Fruit fly (Drosophila melanogaster): ENCODE results near the gene Cbp80.

Gene Cbp80

DNA sequence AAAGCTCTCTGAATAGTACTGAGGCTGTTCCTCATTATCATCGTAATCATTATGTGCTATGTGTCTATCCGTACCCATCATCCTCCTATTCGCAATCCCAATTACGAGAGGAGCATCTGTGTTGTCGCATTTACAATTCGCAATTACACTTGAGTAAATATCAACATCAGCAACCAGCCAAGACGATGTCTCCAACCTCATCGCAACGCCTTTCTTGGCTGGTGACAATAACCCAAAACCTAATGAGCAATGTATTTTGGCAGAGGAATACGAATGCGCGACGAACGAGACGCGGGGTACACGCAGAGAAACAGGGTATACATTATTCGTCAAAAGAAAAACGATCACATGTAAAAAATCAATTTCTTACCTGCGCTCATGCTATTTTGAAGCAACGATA lies 39.3 kb upstream of the Cbp80 start (continued):
- TF ChIP-seq bcd (GFP tag; optimal IDR thresholded peaks at IDR 0.05) (peak; percentile 27), Sox102F (GFP tag; optimal IDR thresholded peaks at IDR 0.05) (peak; percentile 8), CG34224 (GFP tag; IDR thresholded peaks at IDR 0.05; ENCODE audit: partially characterized antibody) (no peak), tio (GFP tag; optimal IDR thresholded peaks at IDR 0.05) (peak; percentile 11), Hey (tag; optimal IDR thresholded peaks at IDR 0.05) (peak; percentile 23), CG7928 (GFP tag; optimal IDR thresholded peaks at IDR 0.05) (peak; percentile 21), sim (GFP tag; IDR thresholded peaks at IDR 0.05) (0 out of 2 replicates have a peak, but pooled peaks have one; percentile 17), pho (GFP tag; optimal IDR thresholded peaks at IDR 0.05) (peak; percentile 46), CG9727 (GFP tag; optimal IDR thresholded peaks at IDR 0.05) (peak; percentile 2), Dip3 (GFP tag; optimal IDR thresholded peaks at IDR 0.05) (peak; percentile 16), caup (GFP tag; optimal IDR thresholded peaks at IDR 0.05; ENCODE audit: severe bottlenecking) (peak; percentile 63), Sry-δ (GFP tag; optimal IDR thresholded peaks at IDR 0.05) (peak; percentile 9), her (GFP tag; optimal IDR thresholded peaks at IDR 0.05) (peak; percentile 27), cwo (GFP tag; optimal IDR thresholded peaks at IDR 0.05) (peak; percentile 19), eyg (GFP tag; optimal IDR thresholded peaks at IDR 0.05) (peak; percentile 18), Dp (GFP tag; optimal IDR thresholded peaks at IDR 0.05) (no peak), Lpt (GFP tag; optimal IDR thresholded peaks at IDR 0.05) (no peak), Xbp1 (GFP tag; optimal IDR thresholded peaks at IDR 0.05) (no peak), otp (GFP tag; IDR thresholded peaks at IDR 0.05) (0 out of 3 replicates have a peak, but pooled peaks have one; percentile 22), ara (GFP tag; IDR thresholded peaks at IDR 0.05) (0 out of 2 replicates have a peak, but pooled peaks have one; percentile 9), Meics (GFP tag; optimal IDR thresholded peaks at IDR 0.05) (peak; percentile 44), CG14050 (GFP tag; IDR thresholded peaks at IDR 0.05) (0 out of 3 replicates have a peak, but pooled peaks have one; percentile 12), Hand (GFP tag; optimal IDR thresholded peaks at IDR 0.05) (peak; percentile 19), Dek (tag; optimal IDR thresholded peaks at IDR 0.05) (peak; percentile 24), CG12659 (GFP tag; optimal IDR thresholded peaks at IDR 0.05) (peak; percentile 5), Fer1 (GFP tag; optimal IDR thresholded peaks at IDR 0.05) (peak; percentile 59), amos (GFP tag; IDR thresholded peaks at IDR 0.05; ENCODE audit: partially characterized antibody) (no peak), Med (GFP tag) (peak; percentile 86), Hmr (GFP tag; optimal IDR thresholded peaks at IDR 0.05) (peak; percentile 69), sima (GFP tag; optimal IDR thresholded peaks at IDR 0.05) (no peak), Camta (GFP tag; optimal IDR thresholded peaks at IDR 0.05) (peak; percentile 40), CG13894 (tag; optimal IDR thresholded peaks at IDR 0.05) (peak; percentile 39), pan (optimal IDR thresholded peaks at IDR 0.05) (no peak), pan (GFP tag; optimal IDR thresholded peaks at IDR 0.05 in 1 of 2, IDR thresholded peaks at IDR 0.05 in 1 of 2) (no peak), CG18599 (GFP tag; optimal IDR thresholded peaks at IDR 0.05) (peak; percentile 80), Rx (GFP tag; IDR thresholded peaks at IDR 0.05) (no peak), ci (GFP tag; IDR thresholded peaks at IDR 0.05) (no peak), zfh2 (GFP tag; optimal IDR thresholded peaks at IDR 0.05) (peak; percentile 20), HHEX (GFP tag; optimal IDR thresholded peaks at IDR 0.05) (peak; percentile 43), ash1 (GFP tag; optimal IDR thresholded peaks at IDR 0.05) (peak; percentile 39), CG3407 (GFP tag; optimal IDR thresholded peaks at IDR 0.05) (peak; percentile 16), Mad (GFP tag; optimal IDR thresholded peaks at IDR 0.05) (no peak), CG12769 (tag; optimal IDR thresholded peaks at IDR 0.05) (peak; percentile 58), CG33213 (GFP tag; optimal IDR thresholded peaks at IDR 0.05) (peak; percentile 17), CG2116 (GFP tag; optimal IDR thresholded peaks at IDR 0.05) (no peak), Sox100B (GFP tag; optimal IDR thresholded peaks at IDR 0.05) (peak; percentile 8), rib (GFP tag; IDR thresholded peaks at IDR 0.05) (0 out of 2 replicates have a peak, but pooled peaks have one; percentile 36), CG17359 (tag; optimal IDR thresholded peaks at IDR 0.05) (peak; percentile 52), CG3281 (GFP tag; optimal IDR thresholded peaks at IDR 0.05) (peak; percentile 62), Trl (optimal IDR thresholded peaks at IDR 0.05) (no peak), Trl (GFP tag; optimal IDR thresholded peaks at IDR 0.05) (peak; percentile 28)
